Worm (Caenorhabditis elegans) whole organism, L4 larva: ENCODE results near the gene ccr-4.

Source experiments
- F26F4.8 ChIP-seq: fragments of 200-800 bp; sonication (Bioruptor generic); conservative IDR thresholded peaks from 2 replicates; pipeline ENCODE4 v1.3.6; 2022; ENCODE audit warnings: missing genetic modification characterization, missing compliant biosample characterization
- F37D6.2 ChIP-seq: sonication (generic microtip); optimal IDR thresholded peaks from 2 replicates; lab custom pipeline; 2016; ENCODE audit warnings: mild to moderate bottlenecking, missing genetic modification characterization, missing compliant biosample characterization
- F44E2.7 ChIP-seq: fragments of 200-800 bp; sonication (Bioruptor generic); IDR thresholded peaks from 2 replicates; pipeline ENCODE4 v2.1.2; 2022; ENCODE audit warnings: missing genetic modification characterization, missing compliant biosample characterization
- T26A8.4 ChIP-seq: fragments of 200-800 bp; sonication (Bioruptor generic); IDR thresholded peaks from 2 replicates; pipeline ENCODE4 v1.3.6; 2022; ENCODE audit warnings: missing genetic modification characterization, missing compliant biosample characterization
- Y5F2A.4 ChIP-seq: fragments of 200-800 bp; sonication (Bioruptor generic); optimal IDR thresholded peaks from 2 replicates; lab custom pipeline; 2018; ENCODE audit warnings: mild to moderate bottlenecking, missing genetic modification characterization, missing compliant biosample characterization
- ama-1 ChIP-seq: fragments of 150-350 bp; optimal IDR thresholded peaks from 2 replicates; lab custom pipeline; 2014; ENCODE audit warnings: inconsistent platforms, mixed read lengths
- ceh-20 ChIP-seq: fragments of 200-800 bp; sonication (Bioruptor generic); IDR thresholded peaks from 2 replicates; pipeline ENCODE4 v1.3.6; 2022; ENCODE audit warnings: missing genetic modification reagents, missing genetic modification characterization, missing compliant biosample characterization
- ceh-32 ChIP-seq: sonication (generic microtip); optimal IDR thresholded peaks from 2 replicates; lab custom pipeline; 2016; ENCODE audit warnings: mild to moderate bottlenecking, missing genetic modification characterization, missing compliant biosample characterization; ENCODE audit not compliant: poor library complexity
- ces-1 ChIP-seq: fragments of 150-350 bp; sonication (generic microtip); optimal IDR thresholded peaks from 4 replicates; lab custom pipeline; 2014; ENCODE audit warnings: missing biosample characterization, missing genetic modification reagents, missing genetic modification characterization
- daf-16 ChIP-seq, 3 experiments: sonication (generic microtip); optimal IDR thresholded peaks; 2 replicates each; lab custom pipeline; 2016 to 2017; ENCODE audit warnings: missing genetic modification characterization in 3 of 3, missing genetic modification reagents in 3 of 3, mild to moderate bottlenecking in 2 of 3, missing compliant biosample characterization in 2 of 3, missing biosample characterization in 1 of 3, moderate library complexity in 1 of 3
- daf-19 ChIP-seq: fragments of 200-800 bp; sonication (Bioruptor generic); conservative IDR thresholded peaks from 2 replicates; pipeline ENCODE4 v1.3.6; 2022; ENCODE audit warnings: missing genetic modification characterization, missing compliant biosample characterization
- dmd-6 ChIP-seq: fragments of 200-800 bp; sonication (Bioruptor generic); IDR thresholded peaks from 2 replicates; pipeline ENCODE4 v1.3.6; 2022; ENCODE audit warnings: missing genetic modification reagents, missing genetic modification characterization, missing compliant biosample characterization
- dmd-8 ChIP-seq: fragments of 200-800 bp; sonication (Bioruptor generic); IDR thresholded peaks from 2 replicates; pipeline ENCODE4 v1.3.6; 2022; ENCODE audit warnings: missing genetic modification characterization, missing compliant biosample characterization
- duxl-1 ChIP-seq: sonication (generic microtip); optimal IDR thresholded peaks from 2 replicates; lab custom pipeline; 2016; ENCODE audit warnings: mild to moderate bottlenecking, missing genetic modification characterization, moderate library complexity, missing compliant biosample characterization; ENCODE audit not compliant: poor library complexity
- dve-1 ChIP-seq: sonication (generic microtip); optimal IDR thresholded peaks from 2 replicates; lab custom pipeline; 2017; ENCODE audit warnings: antibody characterized with exemption, mild to moderate bottlenecking, missing genetic modification characterization, missing compliant biosample characterization; ENCODE audit not compliant: insufficient read depth
- egl-43 ChIP-seq: fragments of 200-800 bp; sonication (Bioruptor generic); IDR thresholded peaks from 2 replicates; pipeline ENCODE4 v1.3.6; 2022; ENCODE audit warnings: missing genetic modification reagents, missing genetic modification characterization, missing compliant biosample characterization
- fkh-10 ChIP-seq: fragments of 150-350 bp; optimal IDR thresholded peaks from 2 replicates; lab custom pipeline; 2014; ENCODE audit warnings: missing biosample characterization, missing genetic modification reagents, missing genetic modification characterization
- gei-8 ChIP-seq: fragments of 200-800 bp; sonication (Bioruptor generic); optimal IDR thresholded peaks from 2 replicates; lab custom pipeline; 2018; ENCODE audit warnings: mild to moderate bottlenecking, missing genetic modification characterization, missing compliant biosample characterization
- hif-1 ChIP-seq, 2 experiments: sonication (generic microtip); optimal IDR thresholded peaks; 2 replicates each; lab custom pipeline; 2016 to 2017; ENCODE audit warnings: missing compliant biosample characterization in 2 of 2, missing genetic modification characterization in 2 of 2, missing genetic modification reagents in 2 of 2, missing genotype in 2 of 2, mild to moderate bottlenecking in 1 of 2
- hlh-11 ChIP-seq: fragments of 200-800 bp; sonication (Bioruptor generic); optimal IDR thresholded peaks from 2 replicates; lab custom pipeline; 2018; ENCODE audit warnings: mild to moderate bottlenecking, missing genetic modification characterization, missing compliant biosample characterization
- hmg-1.1 ChIP-seq: fragments of 200-800 bp; sonication (Bioruptor generic); IDR thresholded peaks from 2 replicates; pipeline ENCODE4 v1.3.6; 2022; ENCODE audit warnings: missing genetic modification reagents, missing genetic modification characterization, missing compliant biosample characterization
- lim-7 ChIP-seq: fragments of 200-800 bp; sonication (Bioruptor generic); IDR thresholded peaks from 2 replicates; pipeline ENCODE4 v1.3.6; 2022; ENCODE audit warnings: missing genetic modification characterization, missing compliant biosample characterization
- lin-1 ChIP-seq: fragments of 200-800 bp; sonication (Bioruptor generic); IDR thresholded peaks from 2 replicates; pipeline ENCODE4 v1.3.6; 2022; ENCODE audit warnings: missing genetic modification reagents, missing genetic modification characterization, missing compliant biosample characterization
- lin-38 ChIP-seq: fragments of 200-800 bp; sonication (Bioruptor generic); IDR thresholded peaks from 2 replicates; pipeline ENCODE4 v1.3.6; 2022; ENCODE audit warnings: missing genetic modification reagents, missing genetic modification characterization, missing compliant biosample characterization
- madf-9 ChIP-seq: fragments of 200-800 bp; sonication (Bioruptor generic); conservative IDR thresholded peaks from 2 replicates; pipeline ENCODE4 v1.3.6; 2022; ENCODE audit warnings: missing genetic modification reagents, missing genetic modification characterization, missing compliant biosample characterization
- mep-1 ChIP-seq: fragments of 150-350 bp; sonication (generic microtip); optimal IDR thresholded peaks from 3 replicates; lab custom pipeline; 2014; ENCODE audit warnings: missing biosample characterization, missing genetic modification characterization
- mxl-3 ChIP-seq: fragments of 200-800 bp; sonication (Bioruptor generic); optimal IDR thresholded peaks from 2 replicates; lab custom pipeline; 2018; ENCODE audit warnings: mild to moderate bottlenecking, missing genetic modification characterization, missing compliant biosample characterization
- nhr-11 ChIP-seq: fragments of 150-350 bp; optimal IDR thresholded peaks from 2 replicates; lab custom pipeline; 2014; ENCODE audit warnings: missing biosample characterization, missing genetic modification characterization
- nhr-237 ChIP-seq: sonication (generic microtip); optimal IDR thresholded peaks from 2 replicates; lab custom pipeline; 2017; ENCODE audit warnings: missing biosample characterization, missing genetic modification characterization
- nhr-48 ChIP-seq: sonication (generic microtip); optimal IDR thresholded peaks from 2 replicates; lab custom pipeline; 2016; ENCODE audit warnings: mild to moderate bottlenecking, missing genetic modification characterization, missing compliant biosample characterization
- nhr-6 ChIP-seq: fragments of 150-350 bp; optimal IDR thresholded peaks from 2 replicates; lab custom pipeline; 2014; ENCODE audit warnings: missing biosample characterization, missing genetic modification characterization
- pqm-1 ChIP-seq: sonication (generic microtip); optimal IDR thresholded peaks from 2 replicates; lab custom pipeline; 2017; ENCODE audit warnings: missing biosample characterization, missing genetic modification characterization
- sdz-12 ChIP-seq: fragments of 200-800 bp; sonication (Bioruptor generic); optimal IDR thresholded peaks from 2 replicates; lab custom pipeline; 2018; ENCODE audit warnings: mild to moderate bottlenecking, missing genetic modification characterization, missing compliant biosample characterization
- tra-1 ChIP-seq: fragments of 200-800 bp; sonication (Bioruptor generic); IDR thresholded peaks from 2 replicates; pipeline ENCODE4 v1.3.6; 2022; ENCODE audit warnings: missing genetic modification reagents, missing genetic modification characterization, missing compliant biosample characterization
- unc-39 ChIP-seq: sonication (generic microtip); optimal IDR thresholded peaks from 2 replicates; lab custom pipeline; 2017; ENCODE audit warnings: missing biosample characterization, missing genetic modification characterization
- unc-62 ChIP-seq, 3 experiments: fragments of 150-350 bp in 1 of 3; sonication (generic microtip); optimal IDR thresholded peaks in 2 of 3; peaks in 1 of 3; 1 replicate in 1 of 3; 2 replicates in 2 of 3; lab custom pipeline; 2014 to 2017; ENCODE audit warnings: missing biosample characterization in 3 of 3, missing genetic modification characterization in 3 of 3, missing genetic modification reagents in 3 of 3, missing genotype in 1 of 3
- vab-7 ChIP-seq: fragments of 200-800 bp; sonication (Bioruptor generic); IDR thresholded peaks from 2 replicates; pipeline ENCODE4 v1.3.6; 2022; ENCODE audit warnings: missing genetic modification reagents, missing genetic modification characterization, missing compliant biosample characterization
- zfp-2 ChIP-seq: sonication (generic microtip); optimal IDR thresholded peaks from 2 replicates; lab custom pipeline; 2016; ENCODE audit warnings: mild to moderate bottlenecking, missing genetic modification characterization, missing compliant biosample characterization
- ztf-11 ChIP-seq: fragments of 150-350 bp; optimal IDR thresholded peaks from 2 replicates; lab custom pipeline; 2014; ENCODE audit warnings: missing biosample characterization, missing genetic modification characterization

ccr-4 gene

DNA sequence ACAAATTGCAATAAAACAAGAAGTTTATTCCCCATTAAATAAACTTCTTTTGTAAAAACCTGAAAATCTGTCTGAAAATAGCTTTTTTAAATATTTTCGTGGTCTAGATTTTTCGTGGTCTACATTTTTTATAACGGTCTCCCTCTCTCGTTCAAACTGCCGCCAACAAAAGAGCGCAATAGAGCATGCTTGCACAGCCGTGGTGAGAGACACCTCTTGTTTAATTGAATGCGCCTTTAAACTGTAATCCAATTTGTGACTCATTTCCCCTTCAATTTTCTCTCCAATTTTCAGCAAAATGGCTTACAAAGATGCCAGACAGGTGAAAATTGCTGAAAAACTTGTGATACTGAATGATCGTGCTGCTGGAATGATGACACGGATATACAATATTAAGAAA lies 42.8 kb downstream of the ccr-4 start, which contains the start of gene gex-3 (continued):
- TF ChIP-seq tra-1 (no peak), ceh-32 (tag; lab: Kevin White, UChicago) (no peak), hif-1 (tag; optimal IDR thresholded peaks at IDR 0.05; lab: Kevin White, UChicago) (peak in 1 of 2 experiments; percentile 49), daf-16 (GFP tag; optimal IDR thresholded peaks at IDR 0.05; lab: Kevin White, UChicago) (no peak), daf-16 (tag; optimal IDR thresholded peaks at IDR 0.05; lab: Kevin White, UChicago) (peak; percentile 51), nhr-11 (peak; percentile 2), hmg-1.1 (GFP tag; lab: Robert Waterston, UW) (peak; percentile 65), nhr-6 (tag; lab: Kevin White, UChicago) (peak; percentile 86)

DNA sequence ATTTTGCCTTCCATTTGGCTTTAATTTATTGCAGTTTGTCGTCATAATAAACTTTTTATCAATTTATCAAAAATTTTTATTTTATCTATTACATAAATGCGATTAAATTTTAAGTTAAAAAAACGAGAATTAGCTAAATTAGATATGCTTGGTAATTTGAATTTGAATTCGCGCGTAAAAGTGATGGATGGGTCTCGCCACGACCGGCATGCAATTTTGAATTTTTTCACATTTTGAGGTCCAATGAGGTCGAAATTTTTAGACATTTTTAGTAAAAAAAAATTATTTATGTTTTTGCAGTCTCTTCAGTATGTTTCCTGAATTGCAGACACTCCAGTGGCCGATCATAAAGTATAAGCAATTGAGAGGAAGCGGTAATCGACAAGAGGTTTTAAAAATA lies 47.3 kb downstream of the ccr-4 start, which contains the start of gene dsb-1:
Gene dsb-1, plus strand, starts transcription at position 301 of the 400 bp plus-strand sequence.
- TF ChIP-seq ztf-11 (tag; lab: Kevin White, UChicago) (no peak), lin-38 (GFP tag; lab: Robert Waterston, UW) (peak; percentile 26)

DNA sequence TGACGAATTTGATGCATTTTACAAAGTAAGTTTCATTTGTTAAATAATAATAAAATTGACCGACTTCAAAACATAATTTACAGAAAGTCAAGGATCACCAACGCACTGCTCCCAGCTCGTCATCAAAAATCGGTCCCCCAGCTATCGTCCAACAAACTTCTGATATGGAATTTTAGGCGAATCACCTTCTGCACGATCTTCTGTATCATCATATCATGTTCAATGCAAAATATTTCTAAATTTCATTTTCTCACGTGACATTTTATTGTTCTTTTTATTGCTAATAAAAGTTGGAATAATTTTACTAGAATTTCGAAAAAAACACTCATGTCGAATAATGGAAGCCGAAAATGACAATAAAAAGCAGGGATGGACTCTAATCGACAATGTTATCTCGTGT lies 48.8 kb downstream of the ccr-4 start, which contains the start of gene acl-13:
Gene acl-13, plus strand, starts transcription at position 301 of the 400 bp plus-strand sequence.
- TF ChIP-seq mxl-3 (GFP tag; lab: Kevin White, UChicago): no peak
- TF ChIP-seq dmd-8: no peak
- TF ChIP-seq lin-1 (GFP tag; lab: Robert Waterston, UW): no peak
- no peak for TF ChIP-seq pqm-1 (tag; lab: Kevin White, UChicago)
- TF ChIP-seq daf-16 (GFP tag; optimal IDR thresholded peaks at IDR 0.05; lab: Kevin White, UChicago): no peak
- no peak for TF ChIP-seq daf-16 (tag; optimal IDR thresholded peaks at IDR 0.05; lab: Kevin White, UChicago)

DNA sequence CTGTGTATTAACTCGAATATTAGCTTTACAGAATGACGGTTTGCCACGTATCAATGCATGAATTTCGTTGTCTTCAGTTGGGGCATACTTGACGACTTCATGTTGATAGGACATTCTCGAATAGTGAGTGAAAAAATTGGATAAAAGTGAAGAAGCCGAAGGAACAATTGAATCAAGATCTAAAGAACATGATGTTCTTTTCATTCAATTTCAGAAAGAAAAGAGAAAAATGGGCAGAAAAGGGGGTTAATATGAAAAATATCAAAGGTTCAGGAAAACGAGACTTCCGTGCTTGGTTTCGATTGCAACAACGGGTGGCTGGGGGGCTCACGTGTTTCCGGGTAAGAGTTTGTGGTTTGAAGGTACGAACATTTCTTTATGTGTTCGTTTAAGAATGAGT lies 53.3 kb downstream of the ccr-4 start:
- TF ChIP-seq fkh-10 (GFP tag; lab: Kevin White, UChicago): peak; percentile 64
- TF ChIP-seq ces-1: peak; percentile 43
- TF ChIP-seq zfp-2: no peak
- TF ChIP-seq, all 104 proteins: peak for 2

DNA sequence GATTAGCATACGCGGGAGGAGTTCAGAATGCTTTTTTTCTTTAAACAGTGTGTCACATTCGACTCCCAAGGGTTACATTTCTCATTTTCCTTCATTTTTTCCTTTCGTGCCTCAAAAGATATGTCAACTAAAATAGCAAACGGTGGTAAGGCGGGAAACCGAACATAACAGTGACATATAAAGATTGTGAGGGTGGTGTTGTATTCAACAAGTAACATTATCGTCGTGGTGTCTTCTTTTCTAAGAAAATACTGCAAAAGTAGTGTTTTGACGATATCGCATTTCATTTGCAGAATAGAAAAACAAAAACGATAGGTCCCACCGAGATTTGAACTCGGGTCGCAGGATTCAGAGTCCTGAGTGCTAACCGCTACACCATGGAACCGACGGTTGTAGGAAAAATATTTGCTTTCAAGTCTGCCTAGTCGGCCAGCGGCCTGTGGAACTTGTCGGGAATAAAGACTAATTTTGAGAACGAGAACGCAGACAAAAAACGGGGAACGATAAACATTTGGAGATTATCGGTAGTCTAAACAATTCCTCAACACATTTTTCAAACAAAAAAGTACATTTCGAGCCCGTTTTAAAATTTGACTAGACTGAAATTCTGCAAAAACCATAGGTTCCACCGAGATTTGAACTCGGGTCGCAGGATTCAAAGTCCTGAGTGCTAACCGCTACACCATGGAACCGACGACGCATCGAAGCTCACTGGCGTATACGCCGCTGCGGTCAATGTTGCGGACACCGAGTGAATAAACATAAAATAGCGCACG lies 55.5 kb downstream of the ccr-4 start:
- TF ChIP-seq zfp-2 (no peak), F37D6.2 (no peak), egl-43 (GFP tag; lab: Robert Waterston, UW) (peak; percentile 73), hmg-1.1 (GFP tag; lab: Robert Waterston, UW) (peak; percentile 55), gei-8 (peak; percentile 19), daf-19 (GFP tag; lab: Robert Waterston, UW) (peak; percentile 63; the same call in 1 of the 2 replicates), madf-9 (GFP tag; lab: Robert Waterston, UW) (0 out of 2 replicates have a peak, but pooled peaks have one; percentile 8), Y5F2A.4 (no peak), ceh-20 (0 out of 2 replicates have a peak, but pooled peaks have one; percentile 14), sdz-12 (GFP tag; lab: Kevin White, UChicago) (peak; percentile 21), vab-7 (GFP tag; lab: Robert Waterston, UW) (peak; percentile 13; the same call in 1 of the 2 replicates), T26A8.4 (peak; percentile 19; the same call in 1 of the 2 replicates), pqm-1 (tag; lab: Kevin White, UChicago) (no peak), nhr-237 (no peak), ama-1 (lab: Kevin White, UChicago) (no peak), nhr-48 (peak; percentile 20), lim-7 (peak; percentile 63), duxl-1 (tag; lab: Kevin White, UChicago) (peak; percentile 9), lin-38 (GFP tag; lab: Robert Waterston, UW) (peak; percentile 64; the same call in 1 of the 2 replicates), ztf-11 (tag; lab: Kevin White, UChicago) (no peak), dve-1 (tag; lab: Kevin White, UChicago) (peak; percentile 13), F44E2.7 (GFP tag; lab: Robert Waterston, UW) (0 out of 2 replicates have a peak, but pooled peaks have one; percentile 5), dmd-6 (GFP tag; lab: Robert Waterston, UW) (peak; percentile 35), mep-1 (tag; lab: Kevin White, UChicago) (peak; percentile 21), F26F4.8 (peak; percentile 72), unc-39 (tag; lab: Kevin White, UChicago) (no peak), nhr-11 (no peak), unc-62 (GFP tag; optimal IDR thresholded peaks at IDR 0.05 in 1 of 2; lab: Kevin White, UChicago) (peak in 1 of 2 experiments; percentile 91), unc-62 (tag; optimal IDR thresholded peaks at IDR 0.05; lab: Kevin White, UChicago) (no peak), hlh-11 (peak; percentile 19)
